Fruit fly (Drosophila melanogaster): Measurements from ENCODE around the gene CG5623.

Gene CG5623

DNA sequence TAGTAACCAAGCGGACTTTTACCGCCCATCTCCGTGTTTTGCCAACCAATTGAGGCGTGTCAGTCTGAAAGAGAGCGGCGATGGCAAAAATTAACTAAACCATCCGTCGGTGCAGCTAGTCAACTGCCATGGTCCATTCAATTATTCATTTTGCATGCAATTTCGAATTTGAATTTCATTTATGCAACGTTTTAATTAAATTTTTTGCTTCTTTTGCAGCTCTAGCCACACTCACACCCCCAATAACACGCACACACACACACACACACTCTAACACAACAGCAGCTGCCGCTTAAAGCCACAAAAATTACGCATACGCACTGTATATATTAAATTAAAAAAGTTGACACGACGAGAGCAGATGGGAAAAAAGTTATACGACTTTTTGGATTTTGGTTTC, 1.7 kb upstream of the CG5623 start:
- TF ChIP-seq Xbp1 (GFP tag; optimal IDR thresholded peaks at IDR 0.05) (no peak), PHDP (tag; optimal IDR thresholded peaks at IDR 0.05) (no peak), Dfd (GFP tag; optimal IDR thresholded peaks at IDR 0.05) (peak in 1 of 2 experiments; percentile 58), Dref (GFP tag; IDR thresholded peaks at IDR 0.05) (no peak), zfh1 (GFP tag; IDR thresholded peaks at IDR 0.05) (no peak)

DNA sequence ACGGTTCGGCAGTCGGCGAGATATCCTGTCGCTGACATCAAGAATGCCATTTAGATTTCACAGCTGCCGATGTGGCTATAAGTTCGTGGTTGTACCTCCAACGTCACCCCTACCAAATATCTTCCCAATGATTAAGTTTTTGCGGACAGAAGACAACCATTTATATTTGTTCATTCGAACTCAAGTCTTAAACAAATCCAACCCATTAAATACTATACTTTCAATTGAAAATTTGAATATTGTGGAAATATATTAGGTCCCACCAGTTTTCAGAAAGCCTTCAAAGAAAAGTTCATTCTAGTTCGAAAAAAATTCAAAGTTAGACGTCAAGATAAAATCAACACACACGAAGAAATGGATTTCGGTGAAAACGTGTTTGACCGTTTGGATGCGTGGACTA, 4.4 kb downstream of the CG5623 start, which contains the start of gene CG12784:
TSS of gene CG12784 (plus strand) at position 301 of the 400 bp plus-strand sequence.
- TF ChIP-seq crc (GFP tag; optimal IDR thresholded peaks at IDR 0.05): no peak
- TF ChIP-seq Hr39 (optimal IDR thresholded peaks at IDR 0.05): no peak
- no peak for TF ChIP-seq CG33213 (GFP tag; optimal IDR thresholded peaks at IDR 0.05)
- no peak for TF ChIP-seq CG11247 (GFP tag; IDR thresholded peaks at IDR 0.05)
- no peak for TF ChIP-seq CG3838 (GFP tag; optimal IDR thresholded peaks at IDR 0.05)
- no peak for TF ChIP-seq ap (GFP tag; IDR thresholded peaks at IDR 0.05)
- no peak for TF ChIP-seq caup (GFP tag; optimal IDR thresholded peaks at IDR 0.05; ENCODE audit: severe bottlenecking)
- no peak for TF ChIP-seq CG30020 (tag; optimal IDR thresholded peaks at IDR 0.05)
- TF ChIP-seq tin (GFP tag; optimal IDR thresholded peaks at IDR 0.05): no peak
- TF ChIP-seq tup (GFP tag; optimal IDR thresholded peaks at IDR 0.05): no peak
- no peak for TF ChIP-seq Fer1 (GFP tag; optimal IDR thresholded peaks at IDR 0.05)
- TF ChIP-seq CG11696 (GFP tag; IDR thresholded peaks at IDR 0.05): no peak
- no peak for TF ChIP-seq CG34224 (GFP tag; IDR thresholded peaks at IDR 0.05; ENCODE audit: partially characterized antibody)
- no peak for TF ChIP-seq usp (GFP tag; optimal IDR thresholded peaks at IDR 0.05)
- TF ChIP-seq CG5245 (GFP tag; optimal IDR thresholded peaks at IDR 0.05): no peak
- no peak for TF ChIP-seq wek (GFP tag; optimal IDR thresholded peaks at IDR 0.05)
- TF ChIP-seq TFAM (GFP tag; optimal IDR thresholded peaks at IDR 0.05): no peak
- TF ChIP-seq CG2120 (GFP tag; optimal IDR thresholded peaks at IDR 0.05): no peak
- no peak for TF ChIP-seq kni (GFP tag; optimal IDR thresholded peaks at IDR 0.05)

DNA sequence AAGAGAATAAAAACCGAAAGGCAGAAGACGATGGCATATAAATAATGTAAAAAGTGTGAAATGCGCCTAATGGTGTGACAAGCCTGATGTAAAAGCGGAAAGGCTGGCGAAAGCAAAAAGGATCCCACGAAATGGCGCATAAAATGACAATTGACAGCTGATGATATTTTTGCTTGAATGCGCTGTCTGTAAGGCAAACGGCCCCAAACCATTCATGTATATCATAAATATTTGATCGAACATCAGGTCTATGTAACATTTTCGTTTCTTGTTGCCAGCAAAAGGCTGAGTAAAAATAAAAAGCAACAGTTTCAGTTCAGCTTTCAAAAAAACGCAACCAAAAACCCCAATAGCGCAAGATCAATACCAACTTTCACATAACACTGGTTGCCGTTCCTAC, 22.9 kb downstream of the CG5623 start, which contains the start of gene CG4520:
TSS of gene CG4520 (plus strand) at position 301 of the 400 bp plus-strand sequence.
- TF ChIP-seq maf-S (GFP tag; optimal IDR thresholded peaks at IDR 0.05) (no peak), trem (tag; optimal IDR thresholded peaks at IDR 0.05) (no peak), CG12299 (tag; optimal IDR thresholded peaks at IDR 0.05) (no peak), CG8388 (GFP tag; optimal IDR thresholded peaks at IDR 0.05) (no peak), CG12155 (GFP tag; optimal IDR thresholded peaks at IDR 0.05) (no peak), CG16815 (GFP tag; optimal IDR thresholded peaks at IDR 0.05) (no peak), vvl (GFP tag; IDR thresholded peaks at IDR 0.05) (no peak), CG3726 (GFP tag; IDR thresholded peaks at IDR 0.05) (no peak), mirr (GFP tag; optimal IDR thresholded peaks at IDR 0.05) (no peak), CG32772 (GFP tag; IDR thresholded peaks at IDR 0.05) (no peak), CG34422 (GFP tag; IDR thresholded peaks at IDR 0.05) (no peak), Med (GFP tag) (no peak), NC2β (GFP tag; optimal IDR thresholded peaks at IDR 0.05) (no peak), cas (GFP tag; IDR thresholded peaks at IDR 0.05) (no peak), CG5953 (GFP tag; IDR thresholded peaks at IDR 0.05) (no peak), CG14667 (GFP tag; IDR thresholded peaks at IDR 0.05) (no peak), Oli (tag; optimal IDR thresholded peaks at IDR 0.05) (no peak), so (GFP tag; IDR thresholded peaks at IDR 0.05) (no peak), CG12104 (GFP tag; optimal IDR thresholded peaks at IDR 0.05) (no peak), dimm (GFP tag; IDR thresholded peaks at IDR 0.05) (no peak)

Data from whole organism, embryonic.